Worm (Caenorhabditis elegans): ENCODE data around the gene tag-307.

DNA sequence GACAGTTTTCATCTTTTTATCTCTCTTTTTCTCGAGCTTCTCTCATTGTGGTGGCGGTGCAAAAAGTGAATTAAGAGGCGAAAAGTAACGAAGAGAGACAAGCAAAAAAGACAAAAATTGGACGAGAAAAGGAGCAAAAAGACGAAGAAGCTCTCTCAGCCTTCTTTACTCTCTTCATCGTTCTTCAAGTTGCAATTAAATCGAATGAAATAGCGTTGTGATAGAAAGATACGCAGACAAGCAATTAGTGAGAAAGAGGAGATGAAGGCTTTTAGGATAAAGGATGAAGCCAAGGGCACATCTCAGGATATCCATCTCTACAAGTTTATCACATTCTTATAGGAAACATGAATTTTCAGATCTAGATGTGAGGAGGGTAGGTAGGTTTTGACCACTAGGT is 8.9 kb downstream of the tag-307 start:
- no peak for TF ChIP-seq bed-3 (GFP tag; optimal IDR thresholded peaks at IDR 0.05)
- no peak for TF ChIP-seq nhr-237 (tag; optimal IDR thresholded peaks at IDR 0.05)

Data from whole organism, mixed stage, embryonic.